Fruit fly (Drosophila melanogaster): ENCODE results near the gene CG43092.

DNA sequence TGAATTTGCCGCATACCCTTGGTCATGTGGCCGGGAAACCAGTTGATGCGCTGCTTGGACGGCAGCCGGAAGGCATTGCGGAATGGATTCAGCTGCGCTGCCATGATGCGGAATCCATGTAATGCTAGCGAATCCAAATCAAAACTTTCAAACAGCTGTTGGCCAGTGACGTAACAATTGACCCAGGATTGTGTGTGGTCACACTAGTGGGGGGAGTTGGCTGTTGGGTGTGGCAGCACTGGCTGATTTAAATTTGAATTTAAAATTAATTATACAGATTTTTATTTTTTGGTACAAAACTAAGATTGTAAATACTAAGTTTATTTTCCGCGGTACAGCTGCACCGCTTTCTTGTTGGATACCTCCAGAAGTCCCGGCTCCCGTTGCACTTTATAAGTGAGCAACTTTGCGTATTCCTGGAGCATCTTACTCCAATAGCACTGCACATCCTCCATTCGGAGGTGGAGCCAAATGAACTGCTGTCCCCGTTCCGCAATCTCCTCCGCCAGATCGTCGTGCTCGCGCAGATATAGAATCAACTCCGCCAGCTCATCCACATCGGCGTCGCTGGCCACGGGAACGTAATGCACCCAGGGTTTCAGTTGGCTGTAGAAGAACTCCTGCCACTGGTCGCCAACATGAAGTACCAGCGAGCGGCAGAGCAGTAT lies 21.9 kb downstream of the CG43092 start, which contains the start of gene CG17141:
- TF ChIP-seq CG10348 (GFP tag; IDR thresholded peaks at IDR 0.05), result no peak
- no peak for TF ChIP-seq Snoo (tag; optimal IDR thresholded peaks at IDR 0.05)
- TF ChIP-seq CG8159 (tag; optimal IDR thresholded peaks at IDR 0.05), result no peak
- TF ChIP-seq CG17806 (tag; optimal IDR thresholded peaks at IDR 0.05), result no peak
- no peak for TF ChIP-seq CG8301 (tag; optimal IDR thresholded peaks at IDR 0.05)
- TF ChIP-seq CG13204 (GFP tag; optimal IDR thresholded peaks at IDR 0.05), result no peak
- TF ChIP-seq Pif1B (GFP tag; optimal IDR thresholded peaks at IDR 0.05), result no peak
- no peak for TF ChIP-seq CG34367 (tag; optimal IDR thresholded peaks at IDR 0.05)
- TF ChIP-seq Pif1A (GFP tag; optimal IDR thresholded peaks at IDR 0.05), result no peak
- no peak for TF ChIP-seq CG32121 (GFP tag; IDR thresholded peaks at IDR 0.05)
- TF ChIP-seq CG9948 (tag; optimal IDR thresholded peaks at IDR 0.05), result no peak
- no peak for TF ChIP-seq EcR (GFP tag; optimal IDR thresholded peaks at IDR 0.05)
